Comparison of ENCODE assay signal across 5 worm cellular contexts in the genomic region with DNA sequence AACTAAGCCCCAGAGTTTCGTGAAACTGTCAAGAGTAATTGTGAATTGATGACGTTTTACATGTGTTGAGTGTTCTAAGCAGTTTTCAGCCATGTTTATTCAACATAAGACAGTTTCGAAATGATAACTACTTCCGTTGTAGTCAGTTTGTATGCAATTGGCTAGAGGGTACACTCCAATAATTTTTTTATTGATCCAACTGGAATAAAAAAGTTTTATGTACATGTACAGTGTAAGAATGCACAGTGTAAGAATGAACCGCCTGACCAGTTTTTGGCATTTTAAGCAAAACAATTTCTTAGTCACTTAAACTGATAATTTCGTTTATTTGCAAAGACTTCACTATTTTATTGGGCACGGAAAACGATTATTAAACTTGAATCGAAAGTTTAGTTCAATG.
TF ChIP-seq lines count a peak whose summit lies in the region.

No protein-coding gene starts in this region.

TF ChIP-seq in whole organism, L1 larva, 84 proteins besides CTCF, POLR2A, EP300 and RAD21:
- TF ChIP-seq elt-2 (tag; optimal IDR thresholded peaks at IDR 0.05; lab: Kevin White, UChicago) (peak; percentile 29), aha-1 (tag; optimal IDR thresholded peaks at IDR 0.05; lab: Kevin White, UChicago) (no peak)

TF ChIP-seq in whole organism, L2 larva, 48 proteins besides CTCF, POLR2A, EP300 and RAD21:
- no peak for TF ChIP-seq R02D3.7 (tag; optimal IDR thresholded peaks at IDR 0.05; lab: Kevin White, UChicago)
- TF ChIP-seq crh-2 (tag; optimal IDR thresholded peaks at IDR 0.05; lab: Kevin White, UChicago), result no peak
- peak; percentile 17 for TF ChIP-seq fos-1 (tag; optimal IDR thresholded peaks at IDR 0.05; lab: Kevin White, UChicago)
- no peak for TF ChIP-seq Y55F3AM.14 (GFP tag; optimal IDR thresholded peaks at IDR 0.05; lab: Kevin White, UChicago)
- TF ChIP-seq snpc-4 (tag; optimal IDR thresholded peaks at IDR 0.05; lab: Kevin White, UChicago), result no peak
- TF ChIP-seq ztf-1 (GFP tag; conservative IDR thresholded peaks at IDR 0.05; lab: Robert Waterston, UW), result no peak
- no peak for TF ChIP-seq alr-1 (tag; optimal IDR thresholded peaks at IDR 0.05; lab: Kevin White, UChicago)

TF ChIP-seq in whole organism, L3 larva, 47 proteins besides CTCF, POLR2A, EP300 and RAD21:
- TF ChIP-seq elt-2 (tag; optimal IDR thresholded peaks at IDR 0.05; lab: Kevin White, UChicago), result peak; percentile 47
- no peak for TF ChIP-seq ZK546.5 (tag; optimal IDR thresholded peaks at IDR 0.05; lab: Kevin White, UChicago)

TF ChIP-seq in whole organism, L4 larva, 104 proteins besides CTCF, POLR2A, EP300 and RAD21:
- TF ChIP-seq sdz-12 (GFP tag; optimal IDR thresholded peaks at IDR 0.05; lab: Kevin White, UChicago), result no peak
- TF ChIP-seq dpl-1 (GFP tag; optimal IDR thresholded peaks at IDR 0.05; lab: Kevin White, UChicago), result no peak
- peak; percentile 85 for TF ChIP-seq nhr-28 (tag; optimal IDR thresholded peaks at IDR 0.05; lab: Kevin White, UChicago)
- no peak for TF ChIP-seq hlh-30 (tag; optimal IDR thresholded peaks at IDR 0.05; lab: Kevin White, UChicago; ENCODE audit: insufficient read depth)
- no peak for TF ChIP-seq daf-16 (GFP tag; optimal IDR thresholded peaks at IDR 0.05; lab: Kevin White, UChicago)
- peak; percentile 61 for TF ChIP-seq daf-16 (tag; optimal IDR thresholded peaks at IDR 0.05; lab: Kevin White, UChicago)
- TF ChIP-seq ztf-7 (tag; optimal IDR thresholded peaks at IDR 0.05; lab: Kevin White, UChicago), result no peak
- no peak for TF ChIP-seq nhr-11 (tag; optimal IDR thresholded peaks at IDR 0.05; lab: Kevin White, UChicago)
- TF ChIP-seq ctbp-1 (GFP tag; IDR thresholded peaks at IDR 0.05; lab: Robert Waterston, UW), result no peak
- no peak for TF ChIP-seq nhr-48 (tag; optimal IDR thresholded peaks at IDR 0.05; lab: Kevin White, UChicago)
- no peak for TF ChIP-seq lin-13 (GFP tag; optimal IDR thresholded peaks at IDR 0.05; lab: Kevin White, UChicago)
- no peak for TF ChIP-seq ceh-32 (tag; optimal IDR thresholded peaks at IDR 0.05; lab: Kevin White, UChicago; ENCODE audit: poor library complexity)
- TF ChIP-seq lir-3 (tag; optimal IDR thresholded peaks at IDR 0.05; lab: Kevin White, UChicago), result no peak
- no peak for TF ChIP-seq zip-11 (GFP tag; IDR thresholded peaks at IDR 0.05; lab: Robert Waterston, UW)
- peak in 1 of 2 experiments; percentile 47 for TF ChIP-seq unc-62 (GFP tag; optimal IDR thresholded peaks at IDR 0.05 in 1 of 2; lab: Kevin White, UChicago)
- TF ChIP-seq unc-62 (tag; optimal IDR thresholded peaks at IDR 0.05; lab: Kevin White, UChicago), result no peak
- no peak for TF ChIP-seq hlh-11 (tag; optimal IDR thresholded peaks at IDR 0.05; lab: Kevin White, UChicago)
- peak; percentile 26 for TF ChIP-seq dve-1 (tag; optimal IDR thresholded peaks at IDR 0.05; lab: Kevin White, UChicago; ENCODE audit: insufficient read depth)
- TF ChIP-seq dmd-9 (GFP tag; IDR thresholded peaks at IDR 0.05; lab: Robert Waterston, UW), result no peak
- no peak for TF ChIP-seq snpc-1.2 (GFP tag; IDR thresholded peaks at IDR 0.05; lab: Robert Waterston, UW)
- no peak for TF ChIP-seq spr-1 (tag; optimal IDR thresholded peaks at IDR 0.05; lab: Kevin White, UChicago)
- TF ChIP-seq mep-1 (tag; optimal IDR thresholded peaks at IDR 0.05; lab: Kevin White, UChicago), result no peak
- no peak for TF ChIP-seq saeg-2 (GFP tag; IDR thresholded peaks at IDR 0.05; lab: Robert Waterston, UW)
- TF ChIP-seq php-3 (GFP tag; IDR thresholded peaks at IDR 0.05; lab: Robert Waterston, UW), result peak; percentile 85
- TF ChIP-seq dmd-6 (GFP tag; IDR thresholded peaks at IDR 0.05; lab: Robert Waterston, UW), result no peak

TF ChIP-seq in whole organism, young adult, 124 proteins besides CTCF, POLR2A, EP300 and RAD21:
- TF ChIP-seq ztf-3 (GFP tag; optimal IDR thresholded peaks at IDR 0.05; lab: Kevin White, UChicago), result no peak
- TF ChIP-seq nhr-80 (tag; optimal IDR thresholded peaks at IDR 0.05; lab: Kevin White, UChicago), result peak; percentile 1
- TF ChIP-seq snpc-3.4 (tag; optimal IDR thresholded peaks at IDR 0.05; lab: Kevin White, UChicago), result no peak
- TF ChIP-seq fkh-3 (tag; optimal IDR thresholded peaks at IDR 0.05; lab: Kevin White, UChicago), result no peak
- TF ChIP-seq bed-1 (GFP tag; IDR thresholded peaks at IDR 0.05; lab: Robert Waterston, UW), result no peak
- TF ChIP-seq ztf-25 (GFP tag; IDR thresholded peaks at IDR 0.05; lab: Robert Waterston, UW), result no peak
